Fruit fly (Drosophila melanogaster) whole organism, prepupa: ENCODE measurements around the gene CG15882.

Source experiments
- CG10631 ChIP-seq: fragments of 200-800 bp; sonication (Bioruptor generic); optimal IDR thresholded peaks from 2 replicates; lab custom pipeline; 2016; ENCODE audit warnings: missing biosample characterization, missing genetic modification characterization
- CG10669 ChIP-seq: fragments of 200-800 bp; sonication (Bioruptor generic); optimal IDR thresholded peaks from 3 replicates; lab custom pipeline; 2018; ENCODE audit warnings: missing biosample characterization, mild to moderate bottlenecking, missing genetic modification characterization, moderate library complexity
- CG11294 ChIP-seq: fragments of 200-800 bp; sonication (Bioruptor generic); IDR thresholded peaks from 2 replicates; pipeline ENCODE4 v1.3.6; 2022; ENCODE audit warnings: missing biosample characterization, missing genetic modification characterization
- CG11762 ChIP-seq: fragments of 200-800 bp; sonication (Bioruptor generic); optimal IDR thresholded peaks from 3 replicates; lab custom pipeline; 2016; ENCODE audit warnings: missing biosample characterization, missing genetic modification characterization; ENCODE audit not compliant: insufficient read depth
- CG11902 ChIP-seq: fragments of 200-800 bp; sonication (Bioruptor generic); optimal IDR thresholded peaks from 3 replicates; lab custom pipeline; 2016; ENCODE audit warnings: missing biosample characterization, missing genetic modification characterization
- CG1621 ChIP-seq: fragments of 200-800 bp; sonication (Bioruptor generic); optimal IDR thresholded peaks from 3 replicates; lab custom pipeline; 2018; ENCODE audit warnings: missing biosample characterization, mild to moderate bottlenecking, missing genetic modification characterization
- CG3032 ChIP-seq: fragments of 200-800 bp; optimal IDR thresholded peaks from 2 replicates; lab custom pipeline; 2019; ENCODE audit warnings: missing biosample characterization, mild to moderate bottlenecking, missing genetic modification characterization, moderate library complexity
- CG32006 ChIP-seq: fragments of 200-800 bp; sonication (Bioruptor generic); optimal IDR thresholded peaks from 3 replicates; lab custom pipeline; 2017; ENCODE audit warnings: missing biosample characterization, mild to moderate bottlenecking, missing genetic modification characterization
- CG3919 ChIP-seq: fragments of 200-800 bp; sonication (Bioruptor generic); optimal IDR thresholded peaks from 3 replicates; lab custom pipeline; 2016; ENCODE audit warnings: missing biosample characterization, missing genetic modification characterization
- CG4318 ChIP-seq: fragments of 200-800 bp; sonication (Bioruptor generic); optimal IDR thresholded peaks from 3 replicates; lab custom pipeline; 2017; ENCODE audit warnings: missing biosample characterization, mild to moderate bottlenecking, missing genetic modification characterization
- CG6163 ChIP-seq: fragments of 200-800 bp; sonication (Bioruptor generic); IDR thresholded peaks from 3 replicates; pipeline ENCODE4 v1.3.6; 2022; ENCODE audit warnings: missing biosample characterization, missing genetic modification characterization
- CG6276 ChIP-seq: fragments of 200-800 bp; sonication (Bioruptor generic); optimal IDR thresholded peaks from 2 replicates; lab custom pipeline; 2017; ENCODE audit warnings: missing biosample characterization, mild to moderate bottlenecking, missing genetic modification characterization
- CG6792 ChIP-seq: fragments of 200-800 bp; sonication (Bioruptor generic); optimal IDR thresholded peaks from 3 replicates; lab custom pipeline; 2016; ENCODE audit warnings: missing biosample characterization, missing genetic modification characterization
- CG6808 ChIP-seq: fragments of 200-800 bp; sonication (Bioruptor generic); optimal IDR thresholded peaks from 3 replicates; lab custom pipeline; 2017; ENCODE audit warnings: missing biosample characterization, missing genetic modification characterization, mild to moderate bottlenecking, moderate library complexity, missing genetic modification reagents
- CG6854 ChIP-seq: fragments of 200-800 bp; sonication (Bioruptor generic); optimal IDR thresholded peaks from 2 replicates; lab custom pipeline; 2017; ENCODE audit warnings: missing biosample characterization, mild to moderate bottlenecking, missing genetic modification characterization
- CG7368 ChIP-seq: fragments of 200-800 bp; sonication (Bioruptor generic); optimal IDR thresholded peaks from 3 replicates; lab custom pipeline; 2016; ENCODE audit warnings: missing biosample characterization, missing genetic modification characterization
- CG8119 ChIP-seq: fragments of 200-800 bp; sonication (Bioruptor generic); IDR thresholded peaks from 3 replicates; pipeline ENCODE4 v1.3.6; 2022; ENCODE audit warnings: missing biosample characterization, missing genetic modification characterization
- CG8319 ChIP-seq: fragments of 200-800 bp; sonication (Bioruptor generic); optimal IDR thresholded peaks from 3 replicates; lab custom pipeline; 2016; ENCODE audit warnings: missing biosample characterization, missing genetic modification characterization
- CG8632 ChIP-seq: fragments of 200-800 bp; sonication (Bioruptor generic); optimal IDR thresholded peaks from 3 replicates; lab custom pipeline; 2016; ENCODE audit warnings: missing biosample characterization, missing genetic modification characterization
- CG9139 ChIP-seq: fragments of 200-800 bp; sonication (Bioruptor generic); optimal IDR thresholded peaks from 3 replicates; lab custom pipeline; 2017; ENCODE audit warnings: missing biosample characterization, mild to moderate bottlenecking, missing genetic modification characterization
- Eip75B ChIP-seq: fragments of 200-800 bp; sonication (Bioruptor generic); optimal IDR thresholded peaks from 3 replicates; lab custom pipeline; 2016; ENCODE audit warnings: missing biosample characterization, missing genetic modification characterization
- Eip78C ChIP-seq: fragments of 200-800 bp; sonication (Bioruptor generic); peaks from one replicate; lab custom pipeline; 2016; ENCODE audit warnings: missing biosample characterization, missing genetic modification characterization
- Eip93F ChIP-seq: fragments of 200-800 bp; sonication (Bioruptor generic); optimal IDR thresholded peaks from 2 replicates; lab custom pipeline; 2016; ENCODE audit warnings: missing biosample characterization, mild to moderate bottlenecking, missing genetic modification characterization
- Ets21C ChIP-seq: fragments of 200-800 bp; sonication (Bioruptor generic); optimal IDR thresholded peaks from 3 replicates; lab custom pipeline; 2016; ENCODE audit warnings: missing biosample characterization, missing genetic modification characterization
- Ets96B ChIP-seq: fragments of 200-800 bp; optimal IDR thresholded peaks from 2 replicates; lab custom pipeline; 2019; ENCODE audit warnings: missing biosample characterization, mild to moderate bottlenecking, missing genetic modification characterization, moderate library complexity
- Gug ChIP-seq: fragments of 200-800 bp; sonication (Bioruptor generic); IDR thresholded peaks from 2 replicates; pipeline ENCODE4 v1.3.6; 2022; ENCODE audit warnings: missing biosample characterization, missing genetic modification characterization
- Hr38 ChIP-seq: sonication (Bioruptor generic); optimal IDR thresholded peaks from 2 replicates; lab custom pipeline; 2016; ENCODE audit warnings: missing biosample characterization, missing genetic modification characterization
- Hr4 ChIP-seq: fragments of 200-800 bp; sonication (Bioruptor generic); optimal IDR thresholded peaks from 3 replicates; lab custom pipeline; 2016; ENCODE audit warnings: missing biosample characterization, missing genetic modification characterization
- OdsH ChIP-seq: fragments of 200-800 bp; sonication (Bioruptor generic); optimal IDR thresholded peaks from 3 replicates; lab custom pipeline; 2016; ENCODE audit warnings: missing biosample characterization, missing genetic modification characterization
- Smox ChIP-seq: fragments of 200-800 bp; sonication (Bioruptor generic); optimal IDR thresholded peaks from 3 replicates; lab custom pipeline; 2016; ENCODE audit warnings: missing biosample characterization, missing genetic modification characterization
- Sox102F ChIP-seq: fragments of 200-800 bp; sonication (Bioruptor generic); optimal IDR thresholded peaks from 2 replicates; lab custom pipeline; 2016; ENCODE audit warnings: missing biosample characterization, mild to moderate bottlenecking, missing genetic modification characterization
- Sox14 ChIP-seq: fragments of 200-800 bp; sonication (Bioruptor generic); optimal IDR thresholded peaks from 3 replicates; lab custom pipeline; 2016; ENCODE audit warnings: missing biosample characterization, missing genetic modification characterization
- Sox15 ChIP-seq: fragments of 200-800 bp; sonication (Bioruptor generic); optimal IDR thresholded peaks from 3 replicates; lab custom pipeline; 2016; ENCODE audit warnings: missing biosample characterization, missing genetic modification characterization
- achi ChIP-seq: fragments of 200-800 bp; sonication (Bioruptor generic); optimal IDR thresholded peaks from 3 replicates; lab custom pipeline; 2016; ENCODE audit warnings: missing biosample characterization, missing genetic modification characterization
- cyc ChIP-seq: fragments of 200-800 bp; sonication (Bioruptor generic); optimal IDR thresholded peaks from 3 replicates; lab custom pipeline; 2016; ENCODE audit warnings: missing biosample characterization, missing genetic modification characterization
- dac ChIP-seq: fragments of 200-800 bp; sonication (Bioruptor generic); optimal IDR thresholded peaks from 2 replicates; lab custom pipeline; 2017; ENCODE audit warnings: missing biosample characterization, mild to moderate bottlenecking, missing genetic modification characterization
- dsx ChIP-seq: fragments of 200-800 bp; optimal IDR thresholded peaks from 3 replicates; lab custom pipeline; 2019; ENCODE audit warnings: missing biosample characterization, mild to moderate bottlenecking, missing genetic modification characterization, moderate library complexity; ENCODE audit not compliant: poor library complexity, severe bottlenecking
- eg ChIP-seq: fragments of 200-800 bp; sonication (Bioruptor generic); IDR thresholded peaks from 3 replicates; pipeline ENCODE4 v1.3.6; 2022; ENCODE audit warnings: missing biosample characterization, missing genetic modification characterization
- esn ChIP-seq: fragments of 200-800 bp; sonication (Bioruptor generic); optimal IDR thresholded peaks from 2 replicates; lab custom pipeline; 2016; ENCODE audit warnings: missing biosample characterization, mild to moderate bottlenecking, missing genetic modification characterization, moderate library complexity
- lz ChIP-seq: fragments of 200-800 bp; sonication (Bioruptor generic); optimal IDR thresholded peaks from 3 replicates; lab custom pipeline; 2016; ENCODE audit warnings: missing biosample characterization, missing genetic modification characterization
- net ChIP-seq: fragments of 200-800 bp; sonication (Bioruptor generic); optimal IDR thresholded peaks from 3 replicates; lab custom pipeline; 2016; ENCODE audit warnings: missing biosample characterization, missing genetic modification characterization
- pdm3 ChIP-seq: fragments of 200-800 bp; sonication (Bioruptor generic); optimal IDR thresholded peaks from 3 replicates; lab custom pipeline; 2016; ENCODE audit warnings: missing biosample characterization, missing genetic modification characterization
- salr ChIP-seq, 2 experiments: fragments of 200-800 bp; sonication (Bioruptor generic); optimal IDR thresholded peaks; 3 replicates each; lab custom pipeline; 2016 to 2018; ENCODE audit warnings: missing biosample characterization in 2 of 2, missing genetic modification characterization in 2 of 2, mild to moderate bottlenecking in 1 of 2
- spab ChIP-seq: fragments of 200-800 bp; sonication (Bioruptor generic); optimal IDR thresholded peaks from 2 replicates; lab custom pipeline; 2017; ENCODE audit warnings: missing biosample characterization, mild to moderate bottlenecking, missing genetic modification characterization, missing genetic modification reagents
- ss ChIP-seq, 2 experiments: fragments of 200-800 bp; sonication (Bioruptor generic); optimal IDR thresholded peaks; 2 replicates in 1 of 2; 3 replicates in 1 of 2; lab custom pipeline; 2017 to 2018; ENCODE audit warnings: mild to moderate bottlenecking in 2 of 2, missing biosample characterization in 2 of 2, missing genetic modification characterization in 2 of 2, moderate library complexity in 1 of 2
- svp ChIP-seq: fragments of 200-800 bp; sonication (Bioruptor generic); peaks from one replicate; lab custom pipeline; 2016; ENCODE audit warnings: missing biosample characterization, missing genetic modification characterization
- topi ChIP-seq: fragments of 200-800 bp; sonication (Bioruptor generic); optimal IDR thresholded peaks from 3 replicates; lab custom pipeline; 2016; ENCODE audit warnings: missing biosample characterization, missing genetic modification characterization
- vri ChIP-seq: fragments of 200-800 bp; sonication (Bioruptor generic); optimal IDR thresholded peaks from 3 replicates; lab custom pipeline; 2016; ENCODE audit warnings: missing biosample characterization, mild to moderate bottlenecking, missing genetic modification characterization

The CG15882 gene

dm6 chrX:19159942-19160341 is 35.8 kb upstream of the CG15882 start (continued):
- TF ChIP-seq Eip75B (peak; percentile 56), CG1621 (peak; percentile 58), CG7368 (GFP tag; lab: Kevin White, UChicago) (peak; percentile 8), CG4318 (peak; percentile 54), CG8319 (GFP tag; lab: Kevin White, UChicago) (no peak), CG3919 (GFP tag; lab: Kevin White, UChicago) (peak; percentile 53), Hr4 (peak; percentile 45), CG9139 (GFP tag; lab: Kevin White, UChicago) (peak; percentile 19), OdsH (peak; percentile 77), cyc (GFP tag; lab: Kevin White, UChicago) (peak; percentile 48), topi (GFP tag; lab: Kevin White, UChicago) (peak; percentile 60), CG6276 (GFP tag; lab: Kevin White, UChicago) (no peak), Sox14 (peak; percentile 67), CG6792 (GFP tag; lab: Kevin White, UChicago) (peak; percentile 72), Ets21C (GFP tag; lab: Kevin White, UChicago) (peak; percentile 30), CG32006 (GFP tag; lab: Kevin White, UChicago) (peak; percentile 70), Hr38 (no peak), Ets96B (tag; lab: Kevin White, UChicago) (peak; percentile 72), CG11762 (peak; percentile 41), dsx (peak; percentile 56), salr (GFP tag; optimal IDR thresholded peaks at IDR 0.05; lab: Kevin White, UChicago) (peak; percentile 48 to 61), Smox (GFP tag; lab: Kevin White, UChicago) (peak; percentile 76), Gug (GFP tag; lab: Robert Waterston, UW) (no peak)

- TF ChIP-seq CG6163 (GFP tag; lab: Robert Waterston, UW) (no peak), CG3032 (tag; lab: Kevin White, UChicago) (peak; percentile 44), CG10669 (GFP tag; lab: Kevin White, UChicago) (peak; percentile 26), OdsH (no peak), Eip75B (no peak), achi (no peak), CG10631 (GFP tag; lab: Kevin White, UChicago) (peak; percentile 7), Sox15 (GFP tag; lab: Kevin White, UChicago) (no peak), Ets96B (tag; lab: Kevin White, UChicago) (peak; percentile 14), CG8632 (GFP tag; lab: Kevin White, UChicago) (no peak), CG11294 (GFP tag; lab: Robert Waterston, UW) (no peak), pdm3 (GFP tag; lab: Kevin White, UChicago) (no peak), CG9139 (GFP tag; lab: Kevin White, UChicago) (no peak), CG8319 (GFP tag; lab: Kevin White, UChicago) (no peak), dsx (no peak), Eip93F (GFP tag; lab: Kevin White, UChicago) (no peak), net (GFP tag; lab: Kevin White, UChicago) (no peak), Sox102F (no peak), lz (GFP tag; lab: Kevin White, UChicago) (no peak), CG6808 (GFP tag; lab: Kevin White, UChicago) (peak; percentile 51), svp (GFP tag; lab: Kevin White, UChicago) (peak; percentile 86), eg (GFP tag; lab: Robert Waterston, UW) (no peak; the same call in 2 of the 3 replicates), CG6276 (GFP tag; lab: Kevin White, UChicago) (peak; percentile 2), CG1621 (no peak), CG11902 (no peak), CG7368 (GFP tag; lab: Kevin White, UChicago) (no peak), dac (GFP tag; lab: Kevin White, UChicago) (no peak), CG6792 (GFP tag; lab: Kevin White, UChicago) (no peak), spab (GFP tag; lab: Kevin White, UChicago) (peak; percentile 51), salr (GFP tag; optimal IDR thresholded peaks at IDR 0.05; lab: Kevin White, UChicago) (no peak), Eip78C (GFP tag; lab: Kevin White, UChicago) (peak; percentile 71), esn (GFP tag; lab: Kevin White, UChicago) (no peak), CG6854 (no peak), vri (no peak), ss (GFP tag; optimal IDR thresholded peaks at IDR 0.05; lab: Kevin White, UChicago) (peak; percentile 4 to 11), CG32006 (GFP tag; lab: Kevin White, UChicago) (peak; percentile 28), CG8119 (GFP tag; lab: Robert Waterston, UW) (no peak)
Observed at dm6 chrX:19158519-19159289, 34.5 kb upstream of the CG15882 start.
